Fruit fly (Drosophila melanogaster) whole organism, embryonic: Measurements from ENCODE around the gene Tlk.

ENCODE experiments used
- Adf1 ChIP-seq: fragments of 200-800 bp; sonication (Bioruptor generic); IDR thresholded peaks from 2 replicates; pipeline ENCODE4 v1.3.6; 2022; ENCODE audit warnings: missing biosample characterization, missing genetic modification characterization
- Blimp-1 ChIP-seq: fragments of 200-800 bp; sonication (Bioruptor generic); optimal IDR thresholded peaks from 3 replicates; lab custom pipeline; 2018; ENCODE audit warnings: missing biosample characterization, missing genetic modification characterization, mild to moderate bottlenecking, moderate library complexity, missing genetic modification reagents
- CG11504 ChIP-seq: fragments of 200-800 bp; sonication (Bioruptor generic); optimal IDR thresholded peaks from 3 replicates; lab custom pipeline; 2019; ENCODE audit warnings: missing biosample characterization, mild to moderate bottlenecking, missing genetic modification characterization, moderate library complexity
- CG14710 ChIP-seq: fragments of 200-800 bp; sonication (Bioruptor generic); optimal IDR thresholded peaks from 3 replicates; lab custom pipeline; 2019; ENCODE audit warnings: missing biosample characterization, mild to moderate bottlenecking, missing genetic modification characterization, moderate library complexity
- CG17385 ChIP-seq: fragments of 200-800 bp; sonication (Bioruptor generic); optimal IDR thresholded peaks from 3 replicates; lab custom pipeline; 2018; ENCODE audit warnings: missing biosample characterization, mild to moderate bottlenecking, missing genetic modification characterization
- CG17568 ChIP-seq: fragments of 200-800 bp; sonication (Bioruptor generic); optimal IDR thresholded peaks from 2 replicates; lab custom pipeline; 2018; ENCODE audit warnings: missing biosample characterization, mild to moderate bottlenecking, missing genetic modification characterization, moderate library complexity
- CG1832 ChIP-seq: fragments of 200-800 bp; sonication (Bioruptor generic); optimal IDR thresholded peaks from 2 replicates; lab custom pipeline; 2017; ENCODE audit warnings: missing biosample characterization, mild to moderate bottlenecking, missing genetic modification characterization, inconsistent platforms
- CG18619 ChIP-seq: fragments of 200-800 bp; sonication (Bioruptor generic); optimal IDR thresholded peaks from 3 replicates; lab custom pipeline; 2017; ENCODE audit warnings: missing biosample characterization, mild to moderate bottlenecking, missing genetic modification characterization
- CG3163 ChIP-seq: fragments of 200-800 bp; sonication (Bioruptor generic); optimal IDR thresholded peaks from 3 replicates; lab custom pipeline; 2016; ENCODE audit warnings: missing biosample characterization, missing genetic modification characterization
- CG34224 ChIP-seq: fragments of 200-800 bp; sonication (Bioruptor generic); IDR thresholded peaks from 3 replicates; pipeline ENCODE4 v1.3.6; 2022; ENCODE audit warnings: missing biosample characterization, missing genetic modification characterization; ENCODE audit not compliant: partially characterized antibody
- CG34376 ChIP-seq: fragments of 200-800 bp; sonication (Bioruptor generic); optimal IDR thresholded peaks from 2 replicates; lab custom pipeline; 2018; ENCODE audit warnings: missing biosample characterization, mild to moderate bottlenecking, missing genetic modification characterization
- CG4360 ChIP-seq: fragments of 200-800 bp; sonication (Bioruptor generic); IDR thresholded peaks from 2 replicates; pipeline ENCODE4 v1.3.6; 2022; ENCODE audit warnings: missing biosample characterization, missing genetic modification characterization
- CG8290 ChIP-seq, 3 experiments: fragments of 200-800 bp; sonication (Bioruptor generic); optimal IDR thresholded peaks; 2 replicates each; lab custom pipeline; 2016 to 2019; ENCODE audit warnings: missing biosample characterization in 3 of 3, missing genetic modification characterization in 3 of 3, mild to moderate bottlenecking in 2 of 3, moderate library complexity in 1 of 3
- CG9437 ChIP-seq: fragments of 200-800 bp; sonication (Bioruptor generic); optimal IDR thresholded peaks from 2 replicates; lab custom pipeline; 2018; ENCODE audit warnings: missing biosample characterization, mild to moderate bottlenecking, missing genetic modification characterization
- Dll ChIP-seq: fragments of 200-800 bp; sonication (Bioruptor generic); IDR thresholded peaks from 4 replicates; pipeline ENCODE4 v1.3.6; 2022; ENCODE audit warnings: missing biosample characterization, missing genetic modification characterization; ENCODE audit not compliant: partially characterized antibody
- HLHmδ ChIP-seq: fragments of 200-800 bp; sonication (Bioruptor generic); optimal IDR thresholded peaks from 2 replicates; lab custom pipeline; 2018; ENCODE audit warnings: missing biosample characterization, mild to moderate bottlenecking, missing genetic modification characterization, moderate library complexity
- HmgD ChIP-seq: fragments of 200-800 bp; sonication (Bioruptor generic); optimal IDR thresholded peaks from 3 replicates; lab custom pipeline; 2016; ENCODE audit warnings: missing biosample characterization, missing genetic modification characterization
- Hr78 ChIP-seq, 2 experiments: fragments of 200-800 bp in 1 of 2; fragments of >200 bp in 1 of 2; sonication (Bioruptor generic) in 1 of 2; optimal IDR thresholded peaks; 2 replicates each; lab custom pipeline; 2017 to 2019; ENCODE audit warnings: missing biosample characterization in 2 of 2, missing genetic modification characterization in 2 of 2, mild to moderate bottlenecking in 1 of 2, moderate library complexity in 1 of 2
- Hsf ChIP-seq: fragments of 200-800 bp; sonication (Bioruptor generic); optimal IDR thresholded peaks from 3 replicates; lab custom pipeline; 2016; ENCODE audit warnings: missing biosample characterization, missing genetic modification characterization
- Jarid2 ChIP-seq: fragments of 200-800 bp; sonication (Bioruptor generic); optimal IDR thresholded peaks from 3 replicates; lab custom pipeline; 2017; ENCODE audit warnings: mild to moderate bottlenecking, missing biosample characterization, missing genetic modification reagents, missing genetic modification characterization
- MTF-1 ChIP-seq: fragments of 200-800 bp; sonication (Bioruptor generic); optimal IDR thresholded peaks from 2 replicates; lab custom pipeline; 2018; ENCODE audit warnings: missing biosample characterization, mild to moderate bottlenecking, missing genetic modification characterization, borderline replicate concordance
- Six4 ChIP-seq: fragments of 200-800 bp; sonication (Bioruptor generic); optimal IDR thresholded peaks from 2 replicates; lab custom pipeline; 2016; ENCODE audit warnings: missing biosample characterization, missing genetic modification characterization
- ap ChIP-seq: fragments of 200-800 bp; sonication (Bioruptor generic); IDR thresholded peaks from 2 replicates; pipeline ENCODE4 v1.3.6; 2022; ENCODE audit warnings: missing biosample characterization, missing genetic modification characterization
- ash1 ChIP-seq: fragments of 200-800 bp; sonication (Bioruptor generic); optimal IDR thresholded peaks from 2 replicates; lab custom pipeline; 2018; ENCODE audit warnings: missing biosample characterization, mild to moderate bottlenecking, missing genetic modification characterization
- caup ChIP-seq: fragments of 200-800 bp; sonication (Bioruptor generic); optimal IDR thresholded peaks from 3 replicates; lab custom pipeline; 2017; ENCODE audit warnings: missing biosample characterization, mild to moderate bottlenecking, missing genetic modification characterization, moderate library complexity; ENCODE audit not compliant: severe bottlenecking
- chinmo ChIP-seq: fragments of 200-800 bp; sonication (Bioruptor generic); IDR thresholded peaks from 4 replicates; pipeline ENCODE4 v1.3.6; 2022; ENCODE audit warnings: missing biosample characterization, missing genetic modification characterization; ENCODE audit not compliant: partially characterized antibody
- ci ChIP-seq: fragments of 200-800 bp; sonication (Bioruptor generic); IDR thresholded peaks from 3 replicates; pipeline ENCODE4 v1.3.6; 2022; ENCODE audit warnings: missing biosample characterization, missing genetic modification characterization
- en ChIP-seq: fragments of 200-800 bp; sonication (Bioruptor generic); optimal IDR thresholded peaks from 2 replicates; lab custom pipeline; 2016; ENCODE audit warnings: missing biosample characterization, missing genetic modification characterization
- eve ChIP-seq, 2 experiments: fragments of >200 bp; optimal IDR thresholded peaks; 2 replicates each; lab custom pipeline; 2017; ENCODE audit warnings: missing biosample characterization in 2 of 2, missing genetic modification characterization in 2 of 2
- eyg ChIP-seq: fragments of 200-800 bp; sonication (Bioruptor generic); optimal IDR thresholded peaks from 3 replicates; lab custom pipeline; 2016; ENCODE audit warnings: missing biosample characterization, missing genetic modification characterization
- hbn ChIP-seq: fragments of 200-800 bp; sonication (Bioruptor generic); IDR thresholded peaks from 2 replicates; pipeline ENCODE4 v1.3.6; 2022; ENCODE audit warnings: missing biosample characterization, missing genetic modification characterization; ENCODE audit not compliant: partially characterized antibody
- hkb ChIP-seq, 2 experiments: fragments of 200-800 bp in 1 of 2; fragments of >200 bp in 1 of 2; sonication (Bioruptor generic) in 1 of 2; IDR thresholded peaks in 1 of 2; optimal IDR thresholded peaks in 1 of 2; 2 replicates each; pipeline versions ENCODE4 v1.3.6 to Lab custom; 2017 to 2022; ENCODE audit warnings: missing biosample characterization in 1 of 2, missing genetic modification characterization in 1 of 2
- lbe ChIP-seq: fragments of 200-800 bp; sonication (Bioruptor generic); optimal IDR thresholded peaks from 2 replicates; lab custom pipeline; 2016; ENCODE audit warnings: missing biosample characterization, mild to moderate bottlenecking, missing genetic modification characterization
- luna ChIP-seq: fragments of 200-800 bp; sonication (Bioruptor generic); optimal IDR thresholded peaks from 2 replicates; lab custom pipeline; 2016; ENCODE audit warnings: missing biosample characterization, missing genetic modification characterization
- nom ChIP-seq: fragments of 200-800 bp; sonication (Bioruptor generic); optimal IDR thresholded peaks from 2 replicates; lab custom pipeline; 2017; ENCODE audit warnings: missing biosample characterization, missing genetic modification characterization, mild to moderate bottlenecking, moderate library complexity, missing genetic modification reagents
- onecut ChIP-seq: fragments of 200-800 bp; sonication (Bioruptor generic); IDR thresholded peaks from 2 replicates; pipeline ENCODE4 v1.3.6; 2022; ENCODE audit warnings: missing biosample characterization, missing genetic modification characterization
- psq ChIP-seq: fragments of 200-800 bp; sonication (Bioruptor generic); optimal IDR thresholded peaks from 2 replicates; lab custom pipeline; 2017; ENCODE audit warnings: missing biosample characterization, missing genetic modification characterization
- rib ChIP-seq: fragments of 200-800 bp; sonication (Bioruptor generic); IDR thresholded peaks from 2 replicates; pipeline ENCODE4 v1.3.6; 2022; ENCODE audit warnings: missing biosample characterization, missing genetic modification characterization
- salm ChIP-seq: fragments of 200-800 bp; sonication (Bioruptor generic); optimal IDR thresholded peaks from 2 replicates; lab custom pipeline; 2018; ENCODE audit warnings: missing biosample characterization, mild to moderate bottlenecking, missing genetic modification characterization
- sd ChIP-seq: fragments of 200-800 bp; sonication (Bioruptor generic); optimal IDR thresholded peaks from 3 replicates; lab custom pipeline; 2018; ENCODE audit warnings: missing biosample characterization, mild to moderate bottlenecking, missing genetic modification characterization, moderate library complexity
- sens ChIP-seq: fragments of 200-800 bp; sonication (Bioruptor generic); peaks from one replicate; lab custom pipeline; 2016; ENCODE audit warnings: missing biosample characterization, missing genetic modification characterization
- tll ChIP-seq, 2 experiments: fragments of 200-800 bp in 1 of 2; fragments of >200 bp in 1 of 2; sonication (Bioruptor generic) in 1 of 2; optimal IDR thresholded peaks; 2 replicates each; lab custom pipeline; 2017 to 2019; ENCODE audit warnings: missing biosample characterization in 2 of 2, missing genetic modification characterization in 2 of 2, mild to moderate bottlenecking in 1 of 2, moderate library complexity in 1 of 2
- vvl ChIP-seq: fragments of 200-800 bp; sonication (Bioruptor generic); IDR thresholded peaks from 2 replicates; pipeline ENCODE4 v1.3.6; 2022; ENCODE audit warnings: missing biosample characterization, missing genetic modification characterization
- zen2 ChIP-seq: fragments of 200-800 bp; sonication (Bioruptor generic); IDR thresholded peaks from 3 replicates; pipeline ENCODE4 v1.3.6; 2022; ENCODE audit warnings: missing biosample characterization, missing genetic modification characterization; ENCODE audit not compliant: partially characterized antibody

Gene Tlk

DNA sequence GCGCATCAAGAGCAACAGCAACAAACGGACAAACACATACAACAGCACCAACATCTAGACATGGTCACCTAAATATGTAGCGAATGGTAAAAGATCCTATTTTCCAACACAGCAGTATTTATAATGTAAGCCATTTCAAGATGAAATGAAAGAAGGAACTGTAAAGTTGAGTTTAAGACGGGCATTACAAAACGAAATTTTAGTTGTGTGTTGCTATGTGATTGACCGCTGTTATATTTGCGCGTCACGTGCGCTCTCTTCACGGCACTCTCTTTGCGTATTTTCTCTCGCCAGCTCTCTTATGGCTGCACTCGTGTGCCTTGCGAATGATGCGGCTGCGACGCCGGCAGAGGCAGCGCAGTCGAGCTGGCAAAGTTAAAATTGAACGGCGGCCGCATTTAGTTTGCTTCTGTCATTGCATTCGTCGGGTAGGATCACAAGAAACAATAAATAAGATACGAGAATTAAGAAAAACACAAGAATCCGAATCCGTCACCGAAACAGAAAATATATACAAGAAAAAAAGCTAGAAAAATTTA is 31.9 kb upstream of the Tlk start (continued):
- peak; percentile 42 for TF ChIP-seq CG14710 (tag; lab: Kevin White, UChicago)
- TF ChIP-seq, all 482 proteins: peak for 282

- TF ChIP-seq eve (GFP tag; optimal IDR thresholded peaks at IDR 0.05; lab: Kevin White, UChicago) (peak in 1 of 2 experiments; percentile 80), zen2 (no peak), CG1832 (GFP tag; lab: Kevin White, UChicago) (no peak), CG18619 (GFP tag; lab: Kevin White, UChicago) (no peak), eyg (GFP tag; lab: Kevin White, UChicago) (no peak), CG17568 (GFP tag; lab: Kevin White, UChicago) (no peak), sens (peak; percentile 62), Hr78 (GFP tag; optimal IDR thresholded peaks at IDR 0.05; lab: Kevin White, UChicago) (no peak)
Observed at dm6 chrX:3688576-3688975, 31.2 kb upstream of the Tlk start.

DNA sequence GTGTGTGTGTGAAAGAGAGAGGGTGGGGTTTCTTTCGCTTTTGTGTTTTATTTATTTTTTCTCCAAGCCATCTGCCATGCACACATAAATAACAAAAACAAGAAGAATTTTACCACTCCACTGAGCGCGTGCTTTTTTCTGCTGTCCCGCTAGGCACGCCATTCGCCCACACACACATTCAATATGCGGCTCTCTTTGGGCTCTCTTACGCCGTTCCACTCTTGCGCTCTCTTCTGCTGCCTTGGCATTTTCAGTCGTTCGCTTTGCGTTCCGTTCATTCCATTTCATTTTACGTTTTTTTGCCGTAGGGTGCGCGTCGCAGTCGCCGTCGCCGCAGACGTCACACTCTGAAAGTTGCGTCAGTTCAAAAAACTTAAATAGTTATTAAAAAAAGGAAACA is 30.7 kb upstream of the Tlk start:
- TF ChIP-seq CG34224 (GFP tag; lab: Robert Waterston, UW) (peak; percentile 42; the same call in 1 of the 3 replicates), onecut (GFP tag; lab: Robert Waterston, UW) (peak; percentile 60), vvl (peak; percentile 55; the same call in 1 of the 2 replicates), Blimp-1 (GFP tag; lab: Kevin White, UChicago) (no peak), Hsf (GFP tag; lab: Kevin White, UChicago) (no peak), CG3163 (GFP tag; lab: Kevin White, UChicago) (peak; percentile 99), HLHmδ (GFP tag; lab: Kevin White, UChicago) (peak; percentile 42), ash1 (GFP tag; lab: Kevin White, UChicago) (no peak), CG11504 (tag; lab: Kevin White, UChicago) (peak; percentile 31), Adf1 (GFP tag; lab: Robert Waterston, UW) (peak; percentile 89), CG17385 (GFP tag; lab: Kevin White, UChicago) (peak; percentile 47), CG4360 (GFP tag; lab: Robert Waterston, UW) (peak; percentile 56), tll (GFP tag; optimal IDR thresholded peaks at IDR 0.05; lab: Kevin White, UChicago) (no peak), salm (tag; lab: Kevin White, UChicago) (peak; percentile 5), sd (peak; percentile 77), chinmo (GFP tag; lab: Robert Waterston, UW) (peak; percentile 91; the same call in 3 of the 4 replicates), ci (GFP tag; lab: Robert Waterston, UW) (peak; percentile 47; the same call in 2 of the 3 replicates), en (GFP tag; lab: Kevin White, UChicago) (no peak), caup (no peak), CG9437 (peak; percentile 33), MTF-1 (GFP tag; lab: Kevin White, UChicago) (peak; percentile 3), Jarid2 (peak; percentile 48), luna (GFP tag; lab: Kevin White, UChicago) (no peak), HmgD (GFP tag; lab: Kevin White, UChicago) (no peak), CG8290 (GFP tag; optimal IDR thresholded peaks at IDR 0.05; lab: Kevin White, UChicago) (no peak), CG8290 (tag; optimal IDR thresholded peaks at IDR 0.05; lab: Kevin White, UChicago) (peak in 1 of 2 experiments; percentile 3), CG34376 (GFP tag; lab: Kevin White, UChicago) (peak; percentile 43), nom (GFP tag; lab: Kevin White, UChicago) (peak; percentile 77), psq (peak; percentile 70), hkb (optimal IDR thresholded peaks at IDR 0.05; lab: Kevin White, UChicago) (no peak), hkb (GFP tag; IDR thresholded peaks at IDR 0.05; lab: Robert Waterston, UW) (no peak), Hr78 (GFP tag; optimal IDR thresholded peaks at IDR 0.05; lab: Kevin White, UChicago) (peak in 1 of 2 experiments; percentile 61), Six4 (GFP tag; lab: Kevin White, UChicago) (no peak), lbe (GFP tag; lab: Kevin White, UChicago) (peak; percentile 44), Dll (GFP tag; lab: Robert Waterston, UW) (peak; percentile 31; the same call in 1 of the 4 replicates), rib (0 out of 2 replicates have a peak, but pooled peaks have one; percentile 24), ap (GFP tag; lab: Robert Waterston, UW) (no peak), hbn (GFP tag; lab: Robert Waterston, UW) (no peak)
